Worm (Caenorhabditis elegans): ENCODE measurements around the gene fbxa-62.

fbxa-62 gene

ce11 chrIII:2227407-2227806 lies at the start of gene fbxa-62:
fbxa-62 (plus strand) TSS chrIII:2227707.
- no peak for TF ChIP-seq ztf-29 (GFP tag; IDR thresholded peaks at IDR 0.05)
- no peak for TF ChIP-seq flt-1 (GFP tag; IDR thresholded peaks at IDR 0.05)
- no peak for TF ChIP-seq cog-1 (tag; optimal IDR thresholded peaks at IDR 0.05)
- TF ChIP-seq ref-1 (GFP tag; conservative IDR thresholded peaks at IDR 0.05), result no peak
- no peak for TF ChIP-seq klf-2 (GFP tag; conservative IDR thresholded peaks at IDR 0.05)
- no peak for TF ChIP-seq ztf-23 (GFP tag; IDR thresholded peaks at IDR 0.05)

ce11 chrIII:2197706-2198105 lies 29.8 kb upstream of the fbxa-62 start, which contains the start of gene C39B5.6:
C39B5.6 (plus strand) TSS chrIII:2198006.
- no peak for TF ChIP-seq cog-1 (tag; optimal IDR thresholded peaks at IDR 0.05)
- 0 out of 2 replicates have a peak, but pooled peaks have one; percentile 23 for TF ChIP-seq T22C8.4 (GFP tag; IDR thresholded peaks at IDR 0.05)

ce11 chrIII:2205155-2205554 lies 22.4 kb upstream of the fbxa-62 start:
- no peak for TF ChIP-seq tab-1 (GFP tag; IDR thresholded peaks at IDR 0.05)
- TF ChIP-seq T22C8.4 (GFP tag; IDR thresholded peaks at IDR 0.05), result peak; percentile 66

ce11 chrIII:2207864-2208263 lies 19.6 kb upstream of the fbxa-62 start, which contains the start of gene C39B5.5:
C39B5.5 (plus strand) TSS chrIII:2208164.
- TF ChIP-seq flt-1 (GFP tag; IDR thresholded peaks at IDR 0.05), result no peak
- no peak for TF ChIP-seq ztf-23 (GFP tag; IDR thresholded peaks at IDR 0.05)
- no peak for TF ChIP-seq T22C8.4 (GFP tag; IDR thresholded peaks at IDR 0.05)
- TF ChIP-seq ztf-29 (GFP tag; IDR thresholded peaks at IDR 0.05), result no peak
- TF ChIP-seq ref-1 (GFP tag; conservative IDR thresholded peaks at IDR 0.05), result no peak
- no peak for TF ChIP-seq cog-1 (tag; optimal IDR thresholded peaks at IDR 0.05)
- no peak for TF ChIP-seq klf-2 (GFP tag; conservative IDR thresholded peaks at IDR 0.05)
- TF ChIP-seq med-1 (GFP tag; optimal IDR thresholded peaks at IDR 0.05; ENCODE audit: insufficient read depth), result no peak

- TF ChIP-seq klf-2 (GFP tag; conservative IDR thresholded peaks at IDR 0.05) (no peak), ref-1 (GFP tag; conservative IDR thresholded peaks at IDR 0.05) (no peak), cog-1 (tag; optimal IDR thresholded peaks at IDR 0.05) (no peak)
These were observed 16.9 kb upstream of the fbxa-62 start for ce11 chrIII:2210601-2211000.

ce11 chrIII:2211120-2211519 lies 16.4 kb upstream of the fbxa-62 start, which contains the start of gene C39B5.14:
C39B5.14 (plus strand) TSS chrIII:2211420.
- TF ChIP-seq klf-2 (GFP tag; conservative IDR thresholded peaks at IDR 0.05), result no peak

- TF ChIP-seq ztf-23 (GFP tag; IDR thresholded peaks at IDR 0.05) (no peak), flt-1 (GFP tag; IDR thresholded peaks at IDR 0.05) (no peak), ztf-29 (GFP tag; IDR thresholded peaks at IDR 0.05) (no peak), tab-1 (GFP tag; IDR thresholded peaks at IDR 0.05) (no peak), T22C8.4 (GFP tag; IDR thresholded peaks at IDR 0.05) (no peak)
These were observed 15.2 kb upstream of the fbxa-62 start for ce11 chrIII:2212343-2212742.

- TF ChIP-seq ztf-23 (GFP tag; IDR thresholded peaks at IDR 0.05) (no peak), ztf-29 (GFP tag; IDR thresholded peaks at IDR 0.05) (no peak), tab-1 (GFP tag; IDR thresholded peaks at IDR 0.05) (no peak), ref-1 (GFP tag; conservative IDR thresholded peaks at IDR 0.05) (no peak), flt-1 (GFP tag; IDR thresholded peaks at IDR 0.05) (no peak), T22C8.4 (GFP tag; IDR thresholded peaks at IDR 0.05) (no peak), klf-2 (GFP tag; conservative IDR thresholded peaks at IDR 0.05) (no peak), cog-1 (tag; optimal IDR thresholded peaks at IDR 0.05) (no peak), med-1 (GFP tag; optimal IDR thresholded peaks at IDR 0.05; ENCODE audit: insufficient read depth) (no peak)
These were observed 8.1 kb upstream of the fbxa-62 start, which contains the start of gene fbxa-12 for ce11 chrIII:2219408-2219807. fbxa-12 (plus strand) TSS chrIII:2219708.

- TF ChIP-seq ztf-23 (GFP tag; IDR thresholded peaks at IDR 0.05), result no peak
- TF ChIP-seq tab-1 (GFP tag; IDR thresholded peaks at IDR 0.05), result no peak
- TF ChIP-seq med-1 (GFP tag; optimal IDR thresholded peaks at IDR 0.05; ENCODE audit: insufficient read depth), result no peak
- TF ChIP-seq klf-2 (GFP tag; conservative IDR thresholded peaks at IDR 0.05), result no peak
- no peak for TF ChIP-seq flt-1 (GFP tag; IDR thresholded peaks at IDR 0.05)
- TF ChIP-seq cog-1 (tag; optimal IDR thresholded peaks at IDR 0.05), result no peak
- no peak for TF ChIP-seq ref-1 (GFP tag; conservative IDR thresholded peaks at IDR 0.05)
- TF ChIP-seq T22C8.4 (GFP tag; IDR thresholded peaks at IDR 0.05), result no peak
- no peak for TF ChIP-seq ztf-29 (GFP tag; IDR thresholded peaks at IDR 0.05)
These were observed 3.6 kb upstream of the fbxa-62 start, which contains the start of gene srd-65 for ce11 chrIII:2223932-2224331. srd-65 (minus strand) TSS chrIII:2224032.

- no peak for TF ChIP-seq med-1 (GFP tag; optimal IDR thresholded peaks at IDR 0.05; ENCODE audit: insufficient read depth)
- no peak for TF ChIP-seq ref-1 (GFP tag; conservative IDR thresholded peaks at IDR 0.05)
- no peak for TF ChIP-seq cog-1 (tag; optimal IDR thresholded peaks at IDR 0.05)
- no peak for TF ChIP-seq tab-1 (GFP tag; IDR thresholded peaks at IDR 0.05)
- TF ChIP-seq ztf-23 (GFP tag; IDR thresholded peaks at IDR 0.05), result no peak
- no peak for TF ChIP-seq klf-2 (GFP tag; conservative IDR thresholded peaks at IDR 0.05)
- TF ChIP-seq ztf-29 (GFP tag; IDR thresholded peaks at IDR 0.05), result no peak
- TF ChIP-seq flt-1 (GFP tag; IDR thresholded peaks at IDR 0.05), result no peak
- TF ChIP-seq T22C8.4 (GFP tag; IDR thresholded peaks at IDR 0.05), result no peak
These were observed 3.0 kb upstream of the fbxa-62 start, which contains the start of gene fbxa-38 for ce11 chrIII:2224478-2224877. fbxa-38 (plus strand) TSS chrIII:2224672.

- TF ChIP-seq T22C8.4 (GFP tag; IDR thresholded peaks at IDR 0.05) (no peak), tab-1 (GFP tag; IDR thresholded peaks at IDR 0.05) (no peak), flt-1 (GFP tag; IDR thresholded peaks at IDR 0.05) (no peak), ztf-29 (GFP tag; IDR thresholded peaks at IDR 0.05) (no peak)
These were observed 4.9 kb downstream of the fbxa-62 start, which contains the start of gene fbxa-47 for ce11 chrIII:2232360-2232759. fbxa-47 (minus strand) TSS chrIII:2232460.

Data from whole organism, midembryonic.